Fruit fly (Drosophila melanogaster) whole organism, embryonic: ENCODE results near the gene CG4210.

ENCODE experiments used
- Asciz ChIP-seq: fragments of 200-800 bp; sonication (Bioruptor generic); optimal IDR thresholded peaks from 2 replicates; lab custom pipeline; 2017; ENCODE audit warnings: missing biosample characterization, mild to moderate bottlenecking, missing genetic modification characterization, missing genetic modification reagents
- CG11504 ChIP-seq: fragments of 200-800 bp; sonication (Bioruptor generic); optimal IDR thresholded peaks from 3 replicates; lab custom pipeline; 2019; ENCODE audit warnings: missing biosample characterization, mild to moderate bottlenecking, missing genetic modification characterization, moderate library complexity
- CG11560 ChIP-seq: fragments of 200-800 bp; sonication (Bioruptor generic); IDR thresholded peaks from 3 replicates; pipeline ENCODE4 v1.3.6; 2022; ENCODE audit warnings: missing biosample characterization, missing genetic modification characterization
- CG11696 ChIP-seq: fragments of 200-800 bp; sonication (Bioruptor generic); IDR thresholded peaks from 2 replicates; pipeline ENCODE4 v1.3.6; 2022; ENCODE audit warnings: missing biosample characterization, missing genetic modification characterization
- CG12236 ChIP-seq: fragments of 200-800 bp; sonication (Bioruptor generic); optimal IDR thresholded peaks from 2 replicates; lab custom pipeline; 2016; ENCODE audit warnings: missing biosample characterization, missing genetic modification characterization
- CG12769 ChIP-seq: fragments of 200-800 bp; sonication (Bioruptor generic); optimal IDR thresholded peaks from 2 replicates; lab custom pipeline; 2019; ENCODE audit warnings: missing biosample characterization, mild to moderate bottlenecking, missing genetic modification characterization, moderate library complexity
- CG13123 ChIP-seq: fragments of 200-800 bp; sonication (Bioruptor generic); optimal IDR thresholded peaks from 2 replicates; lab custom pipeline; 2016; ENCODE audit warnings: missing biosample characterization, missing genetic modification characterization
- CG13424 ChIP-seq: fragments of 200-800 bp; sonication (Bioruptor generic); optimal IDR thresholded peaks from 2 replicates; lab custom pipeline; 2019; ENCODE audit warnings: missing biosample characterization, mild to moderate bottlenecking, missing genetic modification characterization, moderate library complexity
- CG14050 ChIP-seq: fragments of 200-800 bp; sonication (Bioruptor generic); IDR thresholded peaks from 3 replicates; pipeline ENCODE4 v1.3.6; 2022; ENCODE audit warnings: missing biosample characterization, missing genetic modification characterization
- CG15601 ChIP-seq: fragments of 200-800 bp; sonication (Bioruptor generic); optimal IDR thresholded peaks from 3 replicates; lab custom pipeline; 2019; ENCODE audit warnings: missing biosample characterization, mild to moderate bottlenecking, missing genetic modification characterization, moderate library complexity
- CG17361 ChIP-seq: fragments of 200-800 bp; sonication (Bioruptor generic); IDR thresholded peaks from 3 replicates; pipeline ENCODE4 v1.3.6; 2022; ENCODE audit warnings: missing biosample characterization, missing genetic modification characterization
- CG17568 ChIP-seq: fragments of 200-800 bp; sonication (Bioruptor generic); optimal IDR thresholded peaks from 2 replicates; lab custom pipeline; 2018; ENCODE audit warnings: missing biosample characterization, mild to moderate bottlenecking, missing genetic modification characterization, moderate library complexity
- CG18619 ChIP-seq: fragments of 200-800 bp; sonication (Bioruptor generic); optimal IDR thresholded peaks from 3 replicates; lab custom pipeline; 2017; ENCODE audit warnings: missing biosample characterization, mild to moderate bottlenecking, missing genetic modification characterization
- CG2889 ChIP-seq: fragments of 200-800 bp; sonication (Bioruptor generic); IDR thresholded peaks from 3 replicates; pipeline ENCODE4 v1.3.6; 2022; ENCODE audit warnings: missing biosample characterization, missing genetic modification characterization
- CG31224 ChIP-seq: fragments of 200-800 bp; sonication (Bioruptor generic); IDR thresholded peaks from 2 replicates; pipeline ENCODE4 v1.3.6; 2022; ENCODE audit warnings: missing biosample characterization, missing genetic modification characterization
- CG42726 ChIP-seq: fragments of 200-800 bp; sonication (Bioruptor generic); IDR thresholded peaks from 2 replicates; pipeline ENCODE4 v1.3.6; 2022; ENCODE audit warnings: missing biosample characterization, missing genetic modification characterization; ENCODE audit not compliant: partially characterized antibody
- CG6791 ChIP-seq: fragments of 200-800 bp; sonication (Bioruptor generic); IDR thresholded peaks from 3 replicates; pipeline ENCODE4 v1.3.6; 2022; ENCODE audit warnings: missing biosample characterization, missing genetic modification characterization; ENCODE audit not compliant: partially characterized antibody
- CG6854 ChIP-seq: fragments of 200-800 bp; sonication (Bioruptor generic); optimal IDR thresholded peaks from 3 replicates; lab custom pipeline; 2017; ENCODE audit warnings: missing biosample characterization, mild to moderate bottlenecking, missing genetic modification characterization
- CG8478 ChIP-seq: fragments of >200 bp; optimal IDR thresholded peaks from 2 replicates; lab custom pipeline; 2018
- CG8765 ChIP-seq: fragments of 200-800 bp; sonication (Bioruptor generic); IDR thresholded peaks from 2 replicates; pipeline ENCODE4 v1.3.6; 2022; ENCODE audit warnings: missing biosample characterization, missing genetic modification characterization
- CG9727 ChIP-seq: fragments of 200-800 bp; sonication (Bioruptor generic); optimal IDR thresholded peaks from 3 replicates; lab custom pipeline; 2017; ENCODE audit warnings: missing biosample characterization, mild to moderate bottlenecking, missing genetic modification characterization
- CG9817 ChIP-seq: fragments of 200-800 bp; sonication (Bioruptor generic); optimal IDR thresholded peaks from 2 replicates; lab custom pipeline; 2018; ENCODE audit warnings: missing biosample characterization, mild to moderate bottlenecking, missing genetic modification characterization, moderate library complexity
- Dek ChIP-seq: fragments of 200-800 bp; sonication (Bioruptor generic); optimal IDR thresholded peaks from 3 replicates; lab custom pipeline; 2019; ENCODE audit warnings: missing biosample characterization, mild to moderate bottlenecking, missing genetic modification characterization, moderate library complexity
- Gsc ChIP-seq: fragments of 200-800 bp; sonication (Bioruptor generic); IDR thresholded peaks from 2 replicates; pipeline ENCODE4 v1.3.6; 2022; ENCODE audit warnings: missing biosample characterization, missing genetic modification characterization
- Gug ChIP-seq: fragments of 200-800 bp; sonication (Bioruptor generic); IDR thresholded peaks from 4 replicates; pipeline ENCODE4 v1.3.6; 2022; ENCODE audit warnings: missing biosample characterization, missing genetic modification characterization
- HHEX ChIP-seq: fragments of 200-800 bp; sonication (Bioruptor generic); optimal IDR thresholded peaks from 3 replicates; lab custom pipeline; 2017; ENCODE audit warnings: missing biosample characterization, mild to moderate bottlenecking, missing genetic modification characterization, missing genetic modification reagents
- HLHmδ ChIP-seq: fragments of 200-800 bp; sonication (Bioruptor generic); optimal IDR thresholded peaks from 2 replicates; lab custom pipeline; 2018; ENCODE audit warnings: missing biosample characterization, mild to moderate bottlenecking, missing genetic modification characterization, moderate library complexity
- Lpt ChIP-seq: fragments of >200 bp; optimal IDR thresholded peaks from 2 replicates; lab custom pipeline; 2018; ENCODE audit warnings: missing biosample characterization, missing genetic modification characterization
- Rfx ChIP-seq: fragments of 200-800 bp; sonication (Bioruptor generic); IDR thresholded peaks from 2 replicates; pipeline ENCODE4 v1.3.6; 2022; ENCODE audit warnings: missing biosample characterization, missing genetic modification characterization
- Sox100B ChIP-seq: fragments of 200-800 bp; sonication (Bioruptor generic); optimal IDR thresholded peaks from 3 replicates; lab custom pipeline; 2018; ENCODE audit warnings: missing biosample characterization, mild to moderate bottlenecking, missing genetic modification characterization
- aop ChIP-seq: fragments of 200-800 bp; sonication (Bioruptor generic); IDR thresholded peaks from 2 replicates; pipeline ENCODE4 v1.3.6; 2022; ENCODE audit warnings: missing biosample characterization, missing genetic modification characterization
- ash1 ChIP-seq: fragments of 200-800 bp; sonication (Bioruptor generic); optimal IDR thresholded peaks from 2 replicates; lab custom pipeline; 2018; ENCODE audit warnings: missing biosample characterization, mild to moderate bottlenecking, missing genetic modification characterization
- br ChIP-seq: fragments of >200 bp; optimal IDR thresholded peaks from 2 replicates; lab custom pipeline; 2017
- caup ChIP-seq: fragments of 200-800 bp; sonication (Bioruptor generic); optimal IDR thresholded peaks from 3 replicates; lab custom pipeline; 2017; ENCODE audit warnings: missing biosample characterization, mild to moderate bottlenecking, missing genetic modification characterization, moderate library complexity; ENCODE audit not compliant: severe bottlenecking
- chinmo ChIP-seq: fragments of 200-800 bp; sonication (Bioruptor generic); IDR thresholded peaks from 4 replicates; pipeline ENCODE4 v1.3.6; 2022; ENCODE audit warnings: missing biosample characterization, missing genetic modification characterization; ENCODE audit not compliant: partially characterized antibody
- exex ChIP-seq: fragments of 200-800 bp; sonication (Bioruptor generic); optimal IDR thresholded peaks from 4 replicates; lab custom pipeline; 2018; ENCODE audit warnings: missing biosample characterization, mild to moderate bottlenecking, missing genetic modification characterization, moderate library complexity
- fu2 ChIP-seq: fragments of 200-800 bp; sonication (Bioruptor generic); optimal IDR thresholded peaks from 2 replicates; lab custom pipeline; 2016; ENCODE audit warnings: missing biosample characterization, missing genetic modification characterization
- gsb-n ChIP-seq: fragments of 200-800 bp; sonication (Bioruptor generic); optimal IDR thresholded peaks from 3 replicates; lab custom pipeline; 2018; ENCODE audit warnings: missing biosample characterization, mild to moderate bottlenecking, missing genetic modification characterization
- gt ChIP-seq: fragments of 200-800 bp; sonication (Bioruptor generic); IDR thresholded peaks from 2 replicates; pipeline ENCODE4 v1.3.6; 2022; ENCODE audit warnings: missing biosample characterization, missing genetic modification characterization
- her ChIP-seq: fragments of 200-800 bp; sonication (Bioruptor generic); optimal IDR thresholded peaks from 2 replicates; lab custom pipeline; 2016; ENCODE audit warnings: missing biosample characterization, missing genetic modification characterization
- lov ChIP-seq, 2 experiments: fragments of 200-800 bp in 1 of 2; fragments of >200 bp in 1 of 2; sonication (Bioruptor generic) in 1 of 2; IDR thresholded peaks in 1 of 2; optimal IDR thresholded peaks in 1 of 2; 2 replicates in 1 of 2; 3 replicates in 1 of 2; pipeline versions ENCODE4 v1.3.6 to Lab custom; 2017 to 2022; ENCODE audit warnings: missing biosample characterization in 1 of 2, missing genetic modification characterization in 1 of 2
- p53 ChIP-seq: fragments of 200-800 bp; sonication (Bioruptor generic); optimal IDR thresholded peaks from 2 replicates; lab custom pipeline; 2016; ENCODE audit warnings: missing biosample characterization, missing genetic modification characterization
- pum ChIP-seq: fragments of 200-800 bp; sonication (Bioruptor generic); optimal IDR thresholded peaks from 2 replicates; lab custom pipeline; 2016; ENCODE audit warnings: missing biosample characterization, missing genetic modification characterization
- sc ChIP-seq, 3 experiments: fragments of >200 bp in 2 of 3; fragments of 200-800 bp in 1 of 3; sonication (Bioruptor generic) in 1 of 3; optimal IDR thresholded peaks; 2 replicates in 2 of 3; 3 replicates in 1 of 3; lab custom pipeline; 2017; ENCODE audit warnings: mild to moderate bottlenecking in 1 of 3, missing biosample characterization in 1 of 3, missing genetic modification characterization in 1 of 3, missing genetic modification reagents in 1 of 3
- sima ChIP-seq: fragments of 200-800 bp; sonication (Bioruptor generic); optimal IDR thresholded peaks from 2 replicates; lab custom pipeline; 2016; ENCODE audit warnings: missing biosample characterization, missing genetic modification characterization
- tin ChIP-seq: fragments of 200-800 bp; sonication (Bioruptor generic); optimal IDR thresholded peaks from 3 replicates; lab custom pipeline; 2016; ENCODE audit warnings: missing biosample characterization, missing genetic modification characterization
- tna ChIP-seq: fragments of 200-800 bp; sonication (Bioruptor generic); IDR thresholded peaks from 2 replicates; pipeline ENCODE4 v1.3.6; 2022; ENCODE audit warnings: missing biosample characterization, missing genetic modification characterization; ENCODE audit not compliant: partially characterized antibody
- toy ChIP-seq: fragments of 200-800 bp; sonication (Bioruptor generic); IDR thresholded peaks from 2 replicates; pipeline ENCODE4 v1.3.6; 2022; ENCODE audit warnings: missing biosample characterization, missing genetic modification characterization
- twi ChIP-seq: fragments of 200-800 bp; optimal IDR thresholded peaks from 2 replicates; lab custom pipeline; 2019; ENCODE audit warnings: missing biosample characterization, mild to moderate bottlenecking, missing genetic modification characterization, moderate library complexity
- zf30C ChIP-seq: fragments of 200-800 bp; sonication (Bioruptor generic); optimal IDR thresholded peaks from 3 replicates; lab custom pipeline; 2018; ENCODE audit warnings: missing biosample characterization, mild to moderate bottlenecking, missing genetic modification characterization
- zfh2 ChIP-seq: fragments of 200-800 bp; sonication (Bioruptor generic); optimal IDR thresholded peaks from 2 replicates; lab custom pipeline; 2016; ENCODE audit warnings: missing biosample characterization, missing genetic modification characterization

The CG4210 gene

dm6 chr3R:15225279-15225730, 11.5 kb downstream of the CG4210 start, which contains the start of the genes CG31344 and Caf1-55 (continued):
- TF ChIP-seq zf30C (no peak), CG15601 (peak; percentile 32), CG18619 (no peak), CG8765 (GFP tag; lab: Robert Waterston, UW) (no peak), CG11560 (tag; lab: Robert Waterston, UW) (peak; percentile 91), sc (optimal IDR thresholded peaks at IDR 0.05; lab: Kevin White, UChicago) (no peak), sc (GFP tag; optimal IDR thresholded peaks at IDR 0.05; lab: Kevin White, UChicago) (no peak), CG11504 (tag; lab: Kevin White, UChicago) (no peak), CG31224 (GFP tag; lab: Robert Waterston, UW) (no peak), CG13424 (tag; lab: Kevin White, UChicago) (no peak), toy (no peak), Gug (GFP tag; lab: Robert Waterston, UW) (no peak), fu2 (no peak), aop (GFP tag; lab: Robert Waterston, UW) (no peak), pum (GFP tag; lab: Kevin White, UChicago) (no peak), CG2889 (no peak), CG8478 (no peak), Asciz (GFP tag; lab: Kevin White, UChicago) (no peak), CG17361 (GFP tag; lab: Robert Waterston, UW) (no peak), CG12769 (no peak), HLHmδ (GFP tag; lab: Kevin White, UChicago) (no peak), tna (GFP tag; lab: Robert Waterston, UW) (peak; percentile 44; the same call in 1 of the 2 replicates), tin (GFP tag; lab: Kevin White, UChicago) (no peak), CG14050 (GFP tag; lab: Robert Waterston, UW) (no peak), CG42726 (GFP tag; lab: Robert Waterston, UW) (peak; percentile 39; the same call in 1 of the 2 replicates), Rfx (GFP tag; lab: Robert Waterston, UW) (0 out of 2 replicates have a peak, but pooled peaks have one; percentile 18), HHEX (GFP tag; lab: Kevin White, UChicago) (no peak), Dek (tag; lab: Kevin White, UChicago) (no peak), p53 (GFP tag; lab: Kevin White, UChicago) (no peak), CG9727 (GFP tag; lab: Kevin White, UChicago) (no peak), Lpt (GFP tag; lab: Kevin White, UChicago) (no peak), ash1 (GFP tag; lab: Kevin White, UChicago) (no peak), br (lab: Kevin White, UChicago) (no peak), twi (no peak), gsb-n (tag; lab: Kevin White, UChicago) (peak; percentile 21), zfh2 (GFP tag; lab: Kevin White, UChicago) (peak; percentile 35), CG6854 (GFP tag; lab: Kevin White, UChicago) (no peak), Sox100B (GFP tag; lab: Kevin White, UChicago) (no peak), CG17568 (GFP tag; lab: Kevin White, UChicago) (no peak), CG12236 (no peak), CG11696 (GFP tag; lab: Robert Waterston, UW) (no peak), gt (GFP tag; lab: Robert Waterston, UW) (no peak), chinmo (GFP tag; lab: Robert Waterston, UW) (peak; percentile 93; the same call in 2 of the 4 replicates), sima (no peak), CG6791 (GFP tag; lab: Robert Waterston, UW) (peak; percentile 88), lov (optimal IDR thresholded peaks at IDR 0.05; lab: Kevin White, UChicago) (no peak), lov (GFP tag; IDR thresholded peaks at IDR 0.05; lab: Robert Waterston, UW) (no peak), exex (tag; lab: Kevin White, UChicago) (peak; percentile 33), CG13123 (GFP tag; lab: Kevin White, UChicago) (no peak), her (no peak), caup (GFP tag; lab: Kevin White, UChicago) (no peak), CG9817 (no peak), Gsc (GFP tag; lab: Robert Waterston, UW) (no peak)
